Fruit fly (Drosophila melanogaster): ENCODE results near the gene tal-3A.

The tal-3A gene

dm6 chr3R:13779241-13779683 is 33.6 kb upstream of the tal-3A start, which contains the start of the genes CG42375 and CG9288 (continued):
- TF ChIP-seq br (optimal IDR thresholded peaks at IDR 0.05) (no peak), CG2678 (tag; optimal IDR thresholded peaks at IDR 0.05) (peak; percentile 67), CG15514 (GFP tag; optimal IDR thresholded peaks at IDR 0.05) (peak; percentile 55), CG16863 (GFP tag; optimal IDR thresholded peaks at IDR 0.05) (no peak), vnd (GFP tag; IDR thresholded peaks at IDR 0.05; ENCODE audit: partially characterized antibody) (no peak), CG9817 (tag; optimal IDR thresholded peaks at IDR 0.05) (peak; percentile 27)

DNA sequence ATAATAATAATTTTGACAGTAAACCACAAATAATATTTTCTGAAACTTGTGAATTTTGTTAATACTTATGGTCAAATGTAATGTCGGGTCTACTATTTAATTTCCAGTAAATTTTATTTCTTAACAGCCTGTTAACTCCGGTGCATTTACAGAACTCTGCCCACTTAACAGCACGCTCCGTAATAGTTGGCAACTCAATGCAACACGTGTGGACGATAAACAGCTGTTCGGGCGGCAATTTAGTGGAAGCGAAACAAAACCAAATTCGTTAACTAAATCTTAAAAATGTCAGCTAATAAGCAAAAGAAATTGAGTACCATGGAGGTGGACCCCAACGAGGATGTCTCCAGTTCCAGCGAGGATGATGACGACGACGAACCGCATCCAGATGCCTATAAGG is 32.1 kb upstream of the tal-3A start, which contains the start of gene CG9286:
Gene CG9286 (plus strand): TSS at position 196 of the 400 bp plus-strand sequence.
- peak in 1 of 2 experiments; percentile 83 for TF ChIP-seq crp (GFP tag; optimal IDR thresholded peaks at IDR 0.05)
- TF ChIP-seq Max (GFP tag; optimal IDR thresholded peaks at IDR 0.05): peak; percentile 78
- no peak for TF ChIP-seq Oli (tag; optimal IDR thresholded peaks at IDR 0.05)
- TF ChIP-seq CG17186 (GFP tag; optimal IDR thresholded peaks at IDR 0.05): peak; percentile 6
- TF ChIP-seq pzg (GFP tag; optimal IDR thresholded peaks at IDR 0.05): peak; percentile 33
- peak; percentile 69 for TF ChIP-seq CG4854 (GFP tag; optimal IDR thresholded peaks at IDR 0.05)
- TF ChIP-seq scrt (GFP tag; optimal IDR thresholded peaks at IDR 0.05): peak; percentile 34
- TF ChIP-seq unc-4 (GFP tag; IDR thresholded peaks at IDR 0.05; ENCODE audit: partially characterized antibody): peak; percentile 17; the same call in 1 of the 2 replicates
- no peak for TF ChIP-seq pum (GFP tag; optimal IDR thresholded peaks at IDR 0.05)
- TF ChIP-seq Med (GFP tag): no peak
- TF ChIP-seq twi (tag; optimal IDR thresholded peaks at IDR 0.05): peak; percentile 40
- peak; percentile 20 for TF ChIP-seq zf30C (GFP tag; optimal IDR thresholded peaks at IDR 0.05)
- TF ChIP-seq stwl (tag; optimal IDR thresholded peaks at IDR 0.05): peak; percentile 6
- TF ChIP-seq CG7839 (tag; optimal IDR thresholded peaks at IDR 0.05): no peak
- no peak for TF ChIP-seq Dfd (GFP tag; optimal IDR thresholded peaks at IDR 0.05)
- peak; percentile 85 for TF ChIP-seq kah (GFP tag; optimal IDR thresholded peaks at IDR 0.05)
- peak; percentile 80 for TF ChIP-seq cwo (GFP tag; optimal IDR thresholded peaks at IDR 0.05)
- TF ChIP-seq Neu2 (GFP tag; optimal IDR thresholded peaks at IDR 0.05; ENCODE audit: borderline replicate concordance): peak; percentile 37
- no peak for TF ChIP-seq trem (tag; optimal IDR thresholded peaks at IDR 0.05)
- TF ChIP-seq CG4360 (GFP tag; IDR thresholded peaks at IDR 0.05): 0 out of 2 replicates have a peak, but pooled peaks have one; percentile 15
- peak; percentile 72 for TF ChIP-seq dm (GFP tag; optimal IDR thresholded peaks at IDR 0.05)
- 0 out of 3 replicates have a peak, but pooled peaks have one; percentile 21 for TF ChIP-seq CG34224 (GFP tag; IDR thresholded peaks at IDR 0.05; ENCODE audit: partially characterized antibody)
- peak; percentile 30; the same call in 1 of the 2 replicates for TF ChIP-seq CG13287 (GFP tag; IDR thresholded peaks at IDR 0.05; ENCODE audit: partially characterized antibody)
- TF ChIP-seq row (GFP tag; IDR thresholded peaks at IDR 0.05): no peak
- no peak for TF ChIP-seq luna (GFP tag; optimal IDR thresholded peaks at IDR 0.05)
- peak; percentile 57; the same call in 1 of the 2 replicates for TF ChIP-seq MBD-R2 (GFP tag; IDR thresholded peaks at IDR 0.05)
- TF ChIP-seq CG34422 (GFP tag; IDR thresholded peaks at IDR 0.05): peak; percentile 42; the same call in 1 of the 3 replicates
- peak; percentile 14 for TF ChIP-seq MESR4 (GFP tag; optimal IDR thresholded peaks at IDR 0.05)
- TF ChIP-seq Bgb (GFP tag; IDR thresholded peaks at IDR 0.05; ENCODE audit: partially characterized antibody): no peak

dm6 chr3R:13782035-13782434 is 30.9 kb upstream of the tal-3A start, which contains the start of gene Dip-B:
Dip-B (plus strand) TSS chr3R:13782288.
- no peak for TF ChIP-seq CG10979 (tag; optimal IDR thresholded peaks at IDR 0.05)
- no peak for TF ChIP-seq phol (tag; optimal IDR thresholded peaks at IDR 0.05)
- peak; percentile 98 for TF ChIP-seq D19B (GFP tag; optimal IDR thresholded peaks at IDR 0.05)
- TF ChIP-seq B-H1 (GFP tag; IDR thresholded peaks at IDR 0.05): no peak
- peak; percentile 60 for TF ChIP-seq Med (GFP tag)
- peak; percentile 35 for TF ChIP-seq nom (GFP tag; optimal IDR thresholded peaks at IDR 0.05)
- TF ChIP-seq CG4854 (GFP tag; optimal IDR thresholded peaks at IDR 0.05): peak; percentile 43
- no peak for TF ChIP-seq CG7745 (tag; optimal IDR thresholded peaks at IDR 0.05)
- peak; percentile 66 for TF ChIP-seq sens (GFP tag)
- TF ChIP-seq pzg (GFP tag; optimal IDR thresholded peaks at IDR 0.05): peak; percentile 47
- 0 out of 4 replicates have a peak, but pooled peaks have one; percentile 10 for TF ChIP-seq chinmo (GFP tag; IDR thresholded peaks at IDR 0.05; ENCODE audit: partially characterized antibody)
- TF ChIP-seq MBD-R2 (GFP tag; IDR thresholded peaks at IDR 0.05): peak; percentile 60; the same call in 1 of the 2 replicates
- peak; percentile 19 for TF ChIP-seq gfzf (GFP tag; optimal IDR thresholded peaks at IDR 0.05)
- TF ChIP-seq crp (GFP tag; optimal IDR thresholded peaks at IDR 0.05): peak in 1 of 2 experiments; percentile 71

Data from whole organism, embryonic.